Fruit fly (Drosophila melanogaster) whole organism, embryonic: ENCODE results near the gene CG6163.

ENCODE experiments used
- Max ChIP-seq: fragments of 200-800 bp; sonication (Bioruptor generic); optimal IDR thresholded peaks from 2 replicates; lab custom pipeline; 2016; ENCODE audit warnings: missing biosample characterization, mild to moderate bottlenecking, missing genetic modification characterization
- fru ChIP-seq: fragments of >200 bp; optimal IDR thresholded peaks from 2 replicates; lab custom pipeline; 2017
- kay ChIP-seq: fragments of 200-800 bp; sonication (Bioruptor generic); optimal IDR thresholded peaks from 2 replicates; lab custom pipeline; 2016; ENCODE audit warnings: missing biosample characterization, missing genetic modification characterization
- mirr ChIP-seq: fragments of 200-800 bp; sonication (Bioruptor generic); optimal IDR thresholded peaks from 3 replicates; lab custom pipeline; 2018; ENCODE audit warnings: missing biosample characterization, mild to moderate bottlenecking, missing genetic modification characterization
- repo ChIP-seq: fragments of 200-800 bp; sonication (Bioruptor generic); optimal IDR thresholded peaks from 2 replicates; lab custom pipeline; 2016; ENCODE audit warnings: missing biosample characterization, missing genetic modification characterization

DNA sequence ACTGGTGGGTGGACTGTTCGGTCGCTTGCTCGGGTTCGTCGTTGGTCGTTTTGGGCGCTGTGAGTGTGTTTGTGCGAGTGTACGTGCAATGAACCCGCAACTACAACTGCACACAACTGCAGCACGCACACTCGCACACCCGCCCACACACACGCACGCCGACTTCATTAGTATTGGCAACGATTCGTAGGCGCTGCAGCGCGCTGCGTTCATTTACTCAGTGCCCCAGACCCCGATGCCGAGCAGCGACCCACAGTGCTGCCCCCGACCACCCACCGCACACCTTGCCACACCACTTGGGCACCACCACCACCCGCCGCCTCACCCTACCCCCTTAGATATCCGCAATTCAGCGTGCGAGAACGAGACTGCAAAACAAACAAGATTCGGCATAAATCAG, 1.7 kb upstream of the CG6163 start:
- TF ChIP-seq mirr (GFP tag; lab: Kevin White, UChicago), result no peak
- TF ChIP-seq fru (lab: Kevin White, UChicago), result no peak
- no peak for TF ChIP-seq repo
- TF ChIP-seq Max (GFP tag; lab: Kevin White, UChicago), result no peak
- no peak for TF ChIP-seq kay (GFP tag; lab: Kevin White, UChicago)
